Worm (Caenorhabditis elegans) whole organism, midembryonic: ENCODE measurements around the gene F55B12.10.

Experiments used
- T22C8.4 ChIP-seq: fragments of 200-800 bp; sonication (Bioruptor generic); IDR thresholded peaks from 2 replicates; pipeline ENCODE4 v1.3.6; 2022; ENCODE audit warnings: missing genetic modification characterization, missing compliant biosample characterization
- cog-1 ChIP-seq: sonication (generic microtip); optimal IDR thresholded peaks from 2 replicates; lab custom pipeline; 2016; ENCODE audit warnings: missing genetic modification characterization, missing compliant biosample characterization
- flt-1 ChIP-seq: fragments of 200-800 bp; sonication (Bioruptor generic); IDR thresholded peaks from 2 replicates; pipeline ENCODE4 v1.3.6; 2022; ENCODE audit warnings: missing genetic modification characterization, missing compliant biosample characterization
- klf-2 ChIP-seq: fragments of 200-800 bp; sonication (Bioruptor generic); conservative IDR thresholded peaks from 2 replicates; pipeline ENCODE4 v1.3.6; 2022; ENCODE audit warnings: missing genetic modification reagents, missing genetic modification characterization, missing compliant biosample characterization
- med-1 ChIP-seq: sonication (generic microtip); optimal IDR thresholded peaks from 2 replicates; lab custom pipeline; 2017; ENCODE audit warnings: missing genetic modification characterization, mild to moderate bottlenecking, missing compliant biosample characterization, antibody characterized with exemption, missing genetic modification reagents; ENCODE audit not compliant: insufficient read depth
- ref-1 ChIP-seq: fragments of 200-800 bp; sonication (Bioruptor generic); conservative IDR thresholded peaks from 2 replicates; pipeline ENCODE4 v1.3.6; 2022; ENCODE audit warnings: missing genetic modification reagents, missing genetic modification characterization, missing compliant biosample characterization
- tab-1 ChIP-seq: fragments of 200-800 bp; sonication (Bioruptor generic); IDR thresholded peaks from 2 replicates; pipeline ENCODE4 v1.3.6; 2022; ENCODE audit warnings: missing genetic modification characterization, missing compliant biosample characterization
- ztf-23 ChIP-seq: fragments of 200-800 bp; sonication (Bioruptor generic); IDR thresholded peaks from 2 replicates; pipeline ENCODE4 v1.3.6; 2022; ENCODE audit warnings: missing genetic modification reagents, missing genetic modification characterization, missing compliant biosample characterization
- ztf-29 ChIP-seq: fragments of 200-800 bp; sonication (Bioruptor generic); IDR thresholded peaks from 2 replicates; pipeline ENCODE4 v1.3.6; 2022; ENCODE audit warnings: missing genetic modification reagents, missing genetic modification characterization, missing compliant biosample characterization

Gene F55B12.10

DNA sequence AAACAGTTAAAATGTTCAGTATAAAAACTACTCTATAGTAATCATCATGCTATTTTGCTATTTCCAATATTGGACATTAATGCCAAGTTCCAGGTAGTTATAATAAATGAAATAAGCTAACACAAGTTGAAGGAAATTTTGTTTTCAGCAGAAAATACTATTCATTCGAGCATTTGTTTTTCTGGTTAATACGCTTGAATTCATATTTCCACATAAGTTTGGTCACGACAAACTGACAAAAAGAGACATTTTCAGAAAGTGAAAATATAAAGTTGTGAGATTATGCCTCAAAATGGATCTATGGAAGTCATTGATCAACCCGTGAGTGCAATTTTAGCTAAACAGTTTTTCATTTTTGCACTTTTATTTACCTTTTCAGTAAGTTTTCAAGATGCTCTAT lies 5.6 kb downstream of the F55B12.10 start, which contains the start of gene srx-131:
srx-131 (plus strand) TSS at position 301 of the 400 bp plus-strand sequence.
- TF ChIP-seq ref-1 (GFP tag; lab: Robert Waterston, UW): no peak
- TF ChIP-seq cog-1: no peak
- no peak for TF ChIP-seq flt-1 (GFP tag; lab: Robert Waterston, UW)
- TF ChIP-seq klf-2 (GFP tag; lab: Robert Waterston, UW): no peak
- TF ChIP-seq tab-1: no peak
- TF ChIP-seq med-1 (GFP tag; lab: Kevin White, UChicago): no peak
- TF ChIP-seq T22C8.4 (GFP tag; lab: Robert Waterston, UW): no peak
- no peak for TF ChIP-seq ztf-23 (GFP tag; lab: Robert Waterston, UW)
- TF ChIP-seq ztf-29 (GFP tag; lab: Robert Waterston, UW): no peak

DNA sequence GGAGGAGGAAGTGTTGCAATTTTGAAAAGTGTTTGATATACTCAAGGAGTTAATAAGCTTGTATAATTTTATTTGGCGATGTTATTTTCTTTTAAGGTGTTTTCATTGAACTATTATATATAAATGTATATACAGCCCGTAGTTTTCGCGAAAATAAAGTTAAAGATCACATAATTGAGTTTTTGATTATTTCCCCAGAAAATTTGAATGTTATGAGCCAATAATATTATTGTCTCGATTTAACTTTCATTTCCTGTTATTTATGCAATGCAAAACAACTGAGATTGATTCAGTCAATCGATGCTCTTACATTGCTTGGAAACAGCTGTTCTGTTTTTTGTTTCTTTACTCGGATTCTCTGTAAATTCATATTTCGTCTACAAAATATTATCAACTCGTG lies 8.8 kb downstream of the F55B12.10 start, which contains the start of gene srx-133:
srx-133 (plus strand) TSS at position 301 of the 400 bp plus-strand sequence.
- no peak for TF ChIP-seq tab-1
- no peak for TF ChIP-seq ztf-29 (GFP tag; lab: Robert Waterston, UW)
- TF ChIP-seq ztf-23 (GFP tag; lab: Robert Waterston, UW): no peak
- no peak for TF ChIP-seq flt-1 (GFP tag; lab: Robert Waterston, UW)
- no peak for TF ChIP-seq T22C8.4 (GFP tag; lab: Robert Waterston, UW)
- no peak for TF ChIP-seq cog-1
- TF ChIP-seq med-1 (GFP tag; lab: Kevin White, UChicago): no peak
- no peak for TF ChIP-seq klf-2 (GFP tag; lab: Robert Waterston, UW)
- no peak for TF ChIP-seq ref-1 (GFP tag; lab: Robert Waterston, UW)

DNA sequence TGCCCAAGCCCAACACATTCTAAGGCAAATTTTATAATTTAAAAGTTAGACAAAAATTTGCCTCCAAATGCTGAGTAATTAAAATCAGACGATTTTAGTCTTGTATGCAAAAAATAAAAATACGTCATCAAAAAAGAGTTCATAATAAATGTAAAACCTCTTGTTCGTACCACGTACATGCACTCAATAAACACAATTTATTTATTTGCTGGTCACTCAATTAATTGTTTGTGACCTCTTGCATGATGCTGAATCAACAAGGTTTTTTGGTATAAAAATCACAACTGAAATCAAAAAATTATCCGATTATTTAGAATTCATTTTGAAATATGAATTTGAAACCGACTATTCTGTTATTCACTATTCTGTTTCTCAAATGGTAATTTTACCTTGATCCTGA lies 10.6 kb downstream of the F55B12.10 start, which contains the start of gene hpx-2:
hpx-2 (plus strand) TSS at position 301 of the 400 bp plus-strand sequence.
- TF ChIP-seq med-1 (GFP tag; lab: Kevin White, UChicago) (no peak), tab-1 (no peak), flt-1 (GFP tag; lab: Robert Waterston, UW) (no peak), ztf-23 (GFP tag; lab: Robert Waterston, UW) (no peak), ref-1 (GFP tag; lab: Robert Waterston, UW) (no peak), ztf-29 (GFP tag; lab: Robert Waterston, UW) (no peak), cog-1 (no peak), klf-2 (GFP tag; lab: Robert Waterston, UW) (no peak), T22C8.4 (GFP tag; lab: Robert Waterston, UW) (no peak)

DNA sequence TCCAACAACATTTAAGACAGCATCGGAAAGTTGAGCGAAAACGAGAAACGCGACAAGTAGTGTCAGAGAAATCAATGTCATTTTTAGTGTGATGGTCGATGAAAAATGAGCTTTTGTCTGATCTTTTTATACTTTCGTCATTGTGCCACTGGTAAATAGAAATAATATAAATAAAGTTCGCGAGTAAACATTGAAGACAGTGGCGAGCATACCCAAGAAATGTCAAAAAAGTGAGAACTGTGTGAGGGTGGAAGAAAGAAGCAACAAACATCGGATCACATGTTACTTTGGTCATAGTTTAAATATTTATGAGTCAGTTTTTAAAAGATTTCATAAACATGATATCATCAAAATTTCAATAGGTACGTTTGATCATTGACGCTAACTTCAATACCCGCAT lies 14.8 kb downstream of the F55B12.10 start, which contains the start of gene ttr-21:
ttr-21 (minus strand) TSS at position 100 of the 400 bp plus-strand sequence.
- TF ChIP-seq ztf-29 (GFP tag; lab: Robert Waterston, UW): no peak
- no peak for TF ChIP-seq med-1 (GFP tag; lab: Kevin White, UChicago)
- TF ChIP-seq klf-2 (GFP tag; lab: Robert Waterston, UW): no peak
- TF ChIP-seq ref-1 (GFP tag; lab: Robert Waterston, UW): no peak
- no peak for TF ChIP-seq tab-1
- TF ChIP-seq T22C8.4 (GFP tag; lab: Robert Waterston, UW): no peak
- no peak for TF ChIP-seq flt-1 (GFP tag; lab: Robert Waterston, UW)
- no peak for TF ChIP-seq cog-1
- TF ChIP-seq ztf-23 (GFP tag; lab: Robert Waterston, UW): no peak

DNA sequence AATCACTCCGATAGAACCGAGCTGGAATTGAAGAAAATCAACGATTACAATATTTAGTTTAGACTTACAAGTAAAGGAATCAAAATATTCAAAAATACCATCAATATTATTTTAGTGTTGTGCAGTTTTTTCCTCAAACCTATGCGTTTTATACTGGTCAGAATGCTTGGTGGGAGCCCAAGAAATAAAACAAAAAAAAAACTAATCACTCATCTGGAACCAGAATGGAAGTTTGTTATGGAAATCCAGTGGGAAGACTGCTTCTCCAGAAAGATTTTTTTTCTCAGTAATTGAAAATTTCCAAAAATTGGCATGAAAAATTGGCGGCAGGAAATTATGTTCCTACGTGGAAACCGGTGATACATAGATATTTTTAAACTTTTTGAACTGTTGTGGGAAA lies 16.8 kb downstream of the F55B12.10 start, which contains the start of gene srx-134:
srx-134 (minus strand) TSS at position 101 of the 400 bp plus-strand sequence.
- TF ChIP-seq ztf-29 (GFP tag; lab: Robert Waterston, UW) (no peak), tab-1 (no peak), ztf-23 (GFP tag; lab: Robert Waterston, UW) (no peak), med-1 (GFP tag; lab: Kevin White, UChicago) (no peak), flt-1 (GFP tag; lab: Robert Waterston, UW) (no peak), cog-1 (no peak), T22C8.4 (GFP tag; lab: Robert Waterston, UW) (no peak), klf-2 (GFP tag; lab: Robert Waterston, UW) (no peak)

DNA sequence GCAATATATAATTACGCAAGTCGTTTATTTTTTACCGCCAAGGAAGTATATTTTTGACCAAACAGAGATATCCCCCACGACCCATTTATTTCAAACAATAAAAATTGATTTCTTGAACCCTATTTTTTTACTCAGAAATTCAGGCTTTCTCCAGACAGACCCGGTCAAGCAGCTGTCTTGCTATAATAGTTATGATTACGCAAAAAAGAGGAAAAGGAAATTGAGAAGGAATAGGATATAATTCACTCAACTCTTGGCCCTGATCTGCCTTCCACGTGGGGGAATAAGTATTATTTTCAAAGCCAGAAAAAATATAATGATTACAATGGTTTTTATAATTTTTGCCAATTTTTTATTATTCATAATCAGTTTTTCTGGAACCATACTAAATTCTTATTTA lies 17.6 kb downstream of the F55B12.10 start, which contains the start of gene srx-136:
srx-136 (plus strand) TSS at position 301 of the 400 bp plus-strand sequence.
- TF ChIP-seq klf-2 (GFP tag; lab: Robert Waterston, UW) (no peak), cog-1 (no peak), T22C8.4 (GFP tag; lab: Robert Waterston, UW) (no peak), ztf-29 (GFP tag; lab: Robert Waterston, UW) (no peak), flt-1 (GFP tag; lab: Robert Waterston, UW) (no peak), med-1 (GFP tag; lab: Kevin White, UChicago) (no peak), ref-1 (GFP tag; lab: Robert Waterston, UW) (no peak), tab-1 (no peak), ztf-23 (GFP tag; lab: Robert Waterston, UW) (no peak)

DNA sequence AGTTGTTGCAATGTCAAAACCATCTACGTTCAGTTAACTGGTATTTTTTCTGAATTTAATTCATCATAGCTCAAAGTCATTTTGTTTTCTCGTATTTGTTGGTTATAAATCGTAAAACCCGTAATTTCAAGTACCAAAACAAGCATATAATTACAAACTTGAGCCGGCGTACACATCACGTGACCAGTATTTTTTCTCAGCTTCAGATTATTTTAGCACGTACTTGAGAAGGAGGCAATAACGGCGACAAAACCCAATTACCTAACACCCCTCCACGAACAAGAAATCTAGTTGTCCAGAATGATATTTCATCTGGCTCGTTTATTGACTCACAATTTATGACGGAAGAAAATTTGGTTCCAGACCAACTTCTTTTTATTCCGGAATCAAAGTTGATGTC lies 19.4 kb downstream of the F55B12.10 start, which contains the start of gene srx-135:
srx-135 (plus strand) TSS at position 301 of the 400 bp plus-strand sequence.
- TF ChIP-seq klf-2 (GFP tag; lab: Robert Waterston, UW) (no peak), T22C8.4 (GFP tag; lab: Robert Waterston, UW) (no peak), tab-1 (no peak), flt-1 (GFP tag; lab: Robert Waterston, UW) (no peak), cog-1 (no peak), ztf-23 (GFP tag; lab: Robert Waterston, UW) (no peak), ztf-29 (GFP tag; lab: Robert Waterston, UW) (no peak)

DNA sequence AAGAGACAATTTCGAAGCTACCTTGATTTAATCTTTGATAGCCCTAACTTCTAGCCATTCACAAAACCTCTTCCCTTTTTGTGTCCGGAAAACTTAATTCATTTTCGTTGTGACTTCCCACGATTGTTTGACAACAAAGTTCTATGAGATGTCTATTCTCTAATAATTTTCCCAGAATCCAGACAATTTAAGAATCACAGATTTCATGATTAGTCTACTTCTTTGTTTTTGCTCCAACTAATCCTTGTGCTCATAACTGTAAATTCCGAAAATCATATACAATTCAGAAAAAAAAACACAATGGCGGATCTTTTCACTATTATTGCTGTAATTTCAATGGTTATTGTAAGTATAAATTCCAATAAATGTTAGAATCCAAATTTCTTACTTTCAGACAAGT lies 23.0 kb downstream of the F55B12.10 start, which contains the start of gene srx-137:
srx-137 (plus strand) TSS at position 301 of the 400 bp plus-strand sequence.
- no peak for TF ChIP-seq T22C8.4 (GFP tag; lab: Robert Waterston, UW)

DNA sequence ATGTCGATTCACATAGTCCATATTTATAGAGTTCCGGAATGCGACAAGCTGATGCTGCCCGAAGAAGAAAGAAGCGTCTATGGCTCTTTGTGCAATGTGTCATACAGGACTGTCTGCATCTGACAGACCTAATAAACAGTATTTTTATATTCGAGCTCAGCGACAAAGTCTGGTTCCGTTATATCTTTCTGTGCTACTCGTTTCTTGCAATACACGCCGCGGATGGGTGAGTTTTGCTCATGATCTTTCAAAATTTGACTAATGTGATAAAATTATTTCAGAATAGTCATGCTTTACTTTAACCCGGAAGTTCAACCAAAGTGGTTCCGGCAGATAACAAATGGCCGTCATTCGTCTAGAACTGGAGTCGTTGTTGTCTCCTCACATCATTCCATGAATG lies 24.2 kb downstream of the F55B12.10 start:
- TF ChIP-seq flt-1 (GFP tag; lab: Robert Waterston, UW): no peak
- TF ChIP-seq tab-1: no peak
- no peak for TF ChIP-seq ref-1 (GFP tag; lab: Robert Waterston, UW)
- TF ChIP-seq ztf-23 (GFP tag; lab: Robert Waterston, UW): no peak
- no peak for TF ChIP-seq cog-1
- TF ChIP-seq klf-2 (GFP tag; lab: Robert Waterston, UW): no peak
- TF ChIP-seq ztf-29 (GFP tag; lab: Robert Waterston, UW): no peak
- no peak for TF ChIP-seq T22C8.4 (GFP tag; lab: Robert Waterston, UW)
- no peak for TF ChIP-seq med-1 (GFP tag; lab: Kevin White, UChicago)
